Fruit fly (Drosophila melanogaster) whole organism, embryonic: ENCODE results near the gene Dnaaf4.

Experiments
- Aef1 ChIP-seq: fragments of 200-800 bp; sonication (Bioruptor generic); IDR thresholded peaks from 3 replicates; pipeline ENCODE4 v1.3.6; 2022; ENCODE audit warnings: missing biosample characterization, missing genetic modification characterization
- BEAF-32 ChIP-seq: fragments of 200-800 bp; sonication (Bioruptor generic); optimal IDR thresholded peaks from 3 replicates; lab custom pipeline; 2017; ENCODE audit warnings: missing biosample characterization, missing genetic modification characterization, mild to moderate bottlenecking, moderate library complexity, missing genetic modification reagents
- CG1024 ChIP-seq: fragments of 200-800 bp; sonication (Bioruptor generic); IDR thresholded peaks from 2 replicates; pipeline ENCODE4 v1.3.6; 2022; ENCODE audit warnings: missing biosample characterization, missing genetic modification characterization
- CG10267 ChIP-seq: fragments of 200-800 bp; sonication (Bioruptor generic); optimal IDR thresholded peaks from 2 replicates; lab custom pipeline; 2018; ENCODE audit warnings: missing biosample characterization, mild to moderate bottlenecking, missing genetic modification characterization, moderate library complexity
- CG10366 ChIP-seq: fragments of 200-800 bp; sonication (Bioruptor generic); IDR thresholded peaks from 2 replicates; pipeline ENCODE4 v1.3.6; 2022; ENCODE audit warnings: missing biosample characterization, missing genetic modification characterization
- CG10979 ChIP-seq: fragments of 200-800 bp; sonication (Bioruptor generic); optimal IDR thresholded peaks from 2 replicates; lab custom pipeline; 2018; ENCODE audit warnings: missing biosample characterization, mild to moderate bottlenecking, missing genetic modification characterization, moderate library complexity
- CG11456 ChIP-seq: fragments of 200-800 bp; sonication (Bioruptor generic); IDR thresholded peaks from 3 replicates; pipeline ENCODE4 v1.3.6; 2022; ENCODE audit warnings: missing biosample characterization, missing genetic modification characterization
- CG11560 ChIP-seq: fragments of 200-800 bp; sonication (Bioruptor generic); IDR thresholded peaks from 3 replicates; pipeline ENCODE4 v1.3.6; 2022; ENCODE audit warnings: missing biosample characterization, missing genetic modification characterization
- CG14441 ChIP-seq: fragments of 200-800 bp; sonication (Bioruptor generic); IDR thresholded peaks from 2 replicates; pipeline ENCODE4 v1.3.6; 2022; ENCODE audit warnings: missing biosample characterization, missing genetic modification characterization
- CG15073 ChIP-seq: fragments of 200-800 bp; sonication (Bioruptor generic); optimal IDR thresholded peaks from 2 replicates; lab custom pipeline; 2016; ENCODE audit warnings: missing biosample characterization, missing genetic modification characterization
- CG1602 ChIP-seq: fragments of 200-800 bp; sonication (Bioruptor generic); optimal IDR thresholded peaks from 3 replicates; lab custom pipeline; 2016; ENCODE audit warnings: missing biosample characterization, missing genetic modification characterization
- CG18764 ChIP-seq: fragments of 200-800 bp; sonication (Bioruptor generic); optimal IDR thresholded peaks from 3 replicates; lab custom pipeline; 2016; ENCODE audit warnings: missing biosample characterization, missing genetic modification characterization
- CG2129 ChIP-seq: fragments of 200-800 bp; sonication (Bioruptor generic); IDR thresholded peaks from 2 replicates; pipeline ENCODE4 v1.3.6; 2022; ENCODE audit warnings: missing biosample characterization, missing genetic modification characterization; ENCODE audit not compliant: partially characterized antibody
- CG31365 ChIP-seq: fragments of 200-800 bp; sonication (Bioruptor generic); optimal IDR thresholded peaks from 2 replicates; lab custom pipeline; 2018; ENCODE audit warnings: missing biosample characterization, mild to moderate bottlenecking, missing genetic modification characterization
- CG3163 ChIP-seq: fragments of 200-800 bp; sonication (Bioruptor generic); optimal IDR thresholded peaks from 3 replicates; lab custom pipeline; 2016; ENCODE audit warnings: missing biosample characterization, missing genetic modification characterization
- CG4424 ChIP-seq: fragments of 200-800 bp; sonication (Bioruptor generic); optimal IDR thresholded peaks from 3 replicates; lab custom pipeline; 2016; ENCODE audit warnings: missing biosample characterization, missing genetic modification characterization
- CG4617 ChIP-seq: fragments of 200-800 bp; sonication (Bioruptor generic); optimal IDR thresholded peaks from 3 replicates; lab custom pipeline; 2016; ENCODE audit warnings: missing biosample characterization, missing genetic modification characterization, borderline replicate concordance
- CG5180 ChIP-seq: fragments of 200-800 bp; sonication (Bioruptor generic); optimal IDR thresholded peaks from 3 replicates; lab custom pipeline; 2017; ENCODE audit warnings: missing biosample characterization, missing genetic modification characterization, mild to moderate bottlenecking, moderate library complexity, missing genetic modification reagents
- CG5953 ChIP-seq: fragments of 200-800 bp; sonication (Bioruptor generic); IDR thresholded peaks from 2 replicates; pipeline ENCODE4 v1.3.6; 2022; ENCODE audit warnings: missing biosample characterization, missing genetic modification characterization
- CG6689 ChIP-seq: fragments of 200-800 bp; sonication (Bioruptor generic); IDR thresholded peaks from 2 replicates; pipeline ENCODE4 v1.3.6; 2022; ENCODE audit warnings: missing biosample characterization, missing genetic modification characterization
- CG8290 ChIP-seq, 3 experiments: fragments of 200-800 bp; sonication (Bioruptor generic); optimal IDR thresholded peaks; 2 replicates each; lab custom pipeline; 2016 to 2019; ENCODE audit warnings: missing biosample characterization in 3 of 3, missing genetic modification characterization in 3 of 3, mild to moderate bottlenecking in 2 of 3, moderate library complexity in 1 of 3
- CoRest ChIP-seq: fragments of 200-800 bp; sonication (Bioruptor generic); optimal IDR thresholded peaks from 3 replicates; lab custom pipeline; 2018; ENCODE audit warnings: missing biosample characterization, mild to moderate bottlenecking, missing genetic modification characterization, moderate library complexity
- Dll ChIP-seq: fragments of 200-800 bp; sonication (Bioruptor generic); IDR thresholded peaks from 4 replicates; pipeline ENCODE4 v1.3.6; 2022; ENCODE audit warnings: missing biosample characterization, missing genetic modification characterization; ENCODE audit not compliant: partially characterized antibody
- Doc3 ChIP-seq: fragments of 200-800 bp; sonication (Bioruptor generic); IDR thresholded peaks from 3 replicates; pipeline ENCODE4 v1.3.6; 2022; ENCODE audit warnings: missing biosample characterization, missing genetic modification characterization; ENCODE audit not compliant: partially characterized antibody
- Dref ChIP-seq: fragments of 200-800 bp; sonication (Bioruptor generic); IDR thresholded peaks from 2 replicates; pipeline ENCODE4 v1.3.6; 2022; ENCODE audit warnings: missing biosample characterization, missing genetic modification characterization
- Mad ChIP-seq: fragments of 200-800 bp; sonication (Bioruptor generic); optimal IDR thresholded peaks from 2 replicates; lab custom pipeline; 2016; ENCODE audit warnings: missing biosample characterization, missing genetic modification characterization
- Max ChIP-seq: fragments of 200-800 bp; sonication (Bioruptor generic); optimal IDR thresholded peaks from 2 replicates; lab custom pipeline; 2016; ENCODE audit warnings: missing biosample characterization, mild to moderate bottlenecking, missing genetic modification characterization
- Med ChIP-seq: fragments of 200-800 bp; sonication (Bioruptor generic); peaks from one replicate; lab custom pipeline; 2016; ENCODE audit warnings: missing biosample characterization, missing genetic modification characterization, mild to moderate bottlenecking, inconsistent platforms, moderate library complexity
- Pdp1 ChIP-seq, 2 experiments: fragments of 200-800 bp; sonication (Bioruptor generic); optimal IDR thresholded peaks; 3 replicates each; lab custom pipeline; 2016; ENCODE audit warnings: missing biosample characterization in 2 of 2, missing genetic modification characterization in 2 of 2, mild to moderate bottlenecking in 1 of 2, moderate library complexity in 1 of 2
- Rx ChIP-seq: fragments of 200-800 bp; sonication (Bioruptor generic); IDR thresholded peaks from 2 replicates; pipeline ENCODE4 v1.3.6; 2022; ENCODE audit warnings: missing biosample characterization, missing genetic modification characterization
- Sry-β ChIP-seq: fragments of 200-800 bp; sonication (Bioruptor generic); optimal IDR thresholded peaks from 2 replicates; lab custom pipeline; 2018; ENCODE audit warnings: missing biosample characterization, mild to moderate bottlenecking, missing genetic modification characterization, moderate library complexity
- Sry-δ ChIP-seq: fragments of 200-800 bp; sonication (Bioruptor generic); optimal IDR thresholded peaks from 2 replicates; lab custom pipeline; 2016; ENCODE audit warnings: missing biosample characterization, missing genetic modification characterization
- Ssrp ChIP-seq: fragments of 200-800 bp; sonication (Bioruptor generic); optimal IDR thresholded peaks from 2 replicates; lab custom pipeline; 2018; ENCODE audit warnings: missing biosample characterization, mild to moderate bottlenecking, missing genetic modification characterization, moderate library complexity
- Stat92E ChIP-seq, 3 experiments: fragments of >200 bp in 2 of 3; fragments of 200-800 bp in 1 of 3; sonication (Bioruptor generic) in 1 of 3; optimal IDR thresholded peaks; 2 replicates each; lab custom pipeline; 2017 to 2019; ENCODE audit warnings: missing biosample characterization in 3 of 3, missing genetic modification characterization in 3 of 3, mild to moderate bottlenecking in 1 of 3, moderate library complexity in 1 of 3
- crp ChIP-seq, 2 experiments: fragments of 200-800 bp; sonication (Bioruptor generic); optimal IDR thresholded peaks; 2 replicates in 1 of 2; 3 replicates in 1 of 2; lab custom pipeline; 2017; ENCODE audit warnings: missing biosample characterization in 2 of 2, missing genetic modification characterization in 2 of 2, mild to moderate bottlenecking in 1 of 2, moderate library complexity in 1 of 2
- danr ChIP-seq: fragments of 200-800 bp; sonication (Bioruptor generic); IDR thresholded peaks from 2 replicates; pipeline ENCODE4 v1.3.6; 2022; ENCODE audit warnings: missing biosample characterization, missing genetic modification characterization
- fd96Cb ChIP-seq: fragments of 200-800 bp; sonication (Bioruptor generic); optimal IDR thresholded peaks from 2 replicates; lab custom pipeline; 2018; ENCODE audit warnings: missing biosample characterization, mild to moderate bottlenecking, missing genetic modification characterization, moderate library complexity
- hb ChIP-seq: fragments of 200-800 bp; sonication (Bioruptor generic); IDR thresholded peaks from 3 replicates; pipeline ENCODE4 v1.3.6; 2022; ENCODE audit warnings: missing biosample characterization, missing genetic modification characterization; ENCODE audit not compliant: partially characterized antibody
- ind ChIP-seq: fragments of 200-800 bp; sonication (Bioruptor generic); optimal IDR thresholded peaks from 3 replicates; lab custom pipeline; 2016; ENCODE audit warnings: missing biosample characterization, missing genetic modification characterization
- kay ChIP-seq: fragments of 200-800 bp; sonication (Bioruptor generic); optimal IDR thresholded peaks from 2 replicates; lab custom pipeline; 2016; ENCODE audit warnings: missing biosample characterization, missing genetic modification characterization
- kni ChIP-seq: fragments of 200-800 bp; sonication (Bioruptor generic); optimal IDR thresholded peaks from 3 replicates; lab custom pipeline; 2017; ENCODE audit warnings: mild to moderate bottlenecking, missing biosample characterization, missing genetic modification reagents, missing genetic modification characterization
- lmd ChIP-seq: fragments of 200-800 bp; sonication (Bioruptor generic); IDR thresholded peaks from 2 replicates; pipeline ENCODE4 v1.3.6; 2022; ENCODE audit warnings: missing biosample characterization, missing genetic modification characterization
- luna ChIP-seq: fragments of 200-800 bp; sonication (Bioruptor generic); optimal IDR thresholded peaks from 2 replicates; lab custom pipeline; 2016; ENCODE audit warnings: missing biosample characterization, missing genetic modification characterization
- nmo ChIP-seq: fragments of 200-800 bp; sonication (Bioruptor generic); optimal IDR thresholded peaks from 2 replicates; lab custom pipeline; 2018; ENCODE audit warnings: missing biosample characterization, mild to moderate bottlenecking, missing genetic modification characterization, moderate library complexity
- pfk ChIP-seq: fragments of 200-800 bp; sonication (Bioruptor generic); optimal IDR thresholded peaks from 2 replicates; lab custom pipeline; 2018; ENCODE audit warnings: missing biosample characterization, mild to moderate bottlenecking, missing genetic modification characterization, moderate library complexity
- phol ChIP-seq: fragments of 200-800 bp; sonication (Bioruptor generic); optimal IDR thresholded peaks from 3 replicates; lab custom pipeline; 2018; ENCODE audit warnings: missing biosample characterization, mild to moderate bottlenecking, missing genetic modification characterization, moderate library complexity
- sens ChIP-seq: fragments of 200-800 bp; sonication (Bioruptor generic); peaks from one replicate; lab custom pipeline; 2016; ENCODE audit warnings: missing biosample characterization, missing genetic modification characterization
- toy ChIP-seq: fragments of 200-800 bp; sonication (Bioruptor generic); IDR thresholded peaks from 2 replicates; pipeline ENCODE4 v1.3.6; 2022; ENCODE audit warnings: missing biosample characterization, missing genetic modification characterization
- tx ChIP-seq: fragments of 200-800 bp; sonication (Bioruptor generic); optimal IDR thresholded peaks from 2 replicates; lab custom pipeline; 2016; ENCODE audit warnings: missing biosample characterization, missing genetic modification characterization

Gene Dnaaf4

DNA sequence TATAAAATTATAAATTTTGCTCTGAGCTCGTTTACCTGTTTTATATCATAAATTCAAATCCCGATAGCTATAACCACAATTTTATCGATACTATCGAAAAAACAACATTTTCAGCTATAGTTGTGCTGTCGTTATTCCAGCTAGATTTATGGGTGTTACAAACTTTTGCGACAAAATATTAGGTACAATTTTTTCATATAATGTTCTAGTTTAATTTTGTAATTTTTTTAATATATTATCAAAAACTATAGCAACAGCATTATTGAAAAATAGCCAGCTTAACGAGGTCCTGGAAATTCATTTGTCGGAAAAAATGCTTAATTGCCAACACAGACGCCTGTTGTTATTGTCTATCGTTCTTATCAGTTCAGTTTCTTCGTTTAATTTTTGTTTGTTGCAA lies 30.4 kb downstream of the Dnaaf4 start, which contains the start of gene Wdr59 (continued):
- TF ChIP-seq fd96Cb (tag; lab: Kevin White, UChicago) (peak; percentile 14), CG1602 (GFP tag; lab: Kevin White, UChicago) (peak; percentile 29), Sry-β (GFP tag; lab: Kevin White, UChicago) (peak; percentile 99), Max (GFP tag; lab: Kevin White, UChicago) (peak; percentile 64), Sry-δ (GFP tag; lab: Kevin White, UChicago) (peak; percentile 50), CG1024 (GFP tag; lab: Robert Waterston, UW) (no peak), CG3163 (GFP tag; lab: Kevin White, UChicago) (no peak), CG11560 (no peak), kay (GFP tag; lab: Kevin White, UChicago) (no peak), toy (GFP tag; lab: Robert Waterston, UW) (no peak), CG4424 (GFP tag; lab: Kevin White, UChicago) (peak; percentile 43), CG2129 (GFP tag; lab: Robert Waterston, UW) (peak; percentile 60; the same call in 1 of the 2 replicates), Mad (peak; percentile 22), luna (no peak), CG10979 (peak; percentile 32), CG8290 (GFP tag; optimal IDR thresholded peaks at IDR 0.05; lab: Kevin White, UChicago) (peak; percentile 28), CG8290 (tag; optimal IDR thresholded peaks at IDR 0.05; lab: Kevin White, UChicago) (no peak), CG11456 (no peak), CG5953 (GFP tag; lab: Robert Waterston, UW) (no peak), ind (GFP tag; lab: Kevin White, UChicago) (peak; percentile 52), danr (GFP tag; lab: Robert Waterston, UW) (no peak), Med (GFP tag; lab: Kevin White, UChicago) (peak; percentile 33), phol (peak; percentile 68), sens (peak; percentile 80), BEAF-32 (peak; percentile 83), Doc3 (GFP tag; lab: Robert Waterston, UW) (peak; percentile 76), Ssrp (tag; lab: Kevin White, UChicago) (peak; percentile 42), CG10267 (peak; percentile 69), crp (GFP tag; optimal IDR thresholded peaks at IDR 0.05; lab: Kevin White, UChicago) (peak in 1 of 2 experiments; percentile 25), CG15073 (GFP tag; lab: Kevin White, UChicago) (no peak), CG4617 (GFP tag; lab: Kevin White, UChicago) (peak; percentile 35), Dref (GFP tag; lab: Robert Waterston, UW) (peak; percentile 72), tx (GFP tag; lab: Kevin White, UChicago) (no peak), Stat92E (GFP tag; optimal IDR thresholded peaks at IDR 0.05; lab: Kevin White, UChicago) (no peak), hb (GFP tag; lab: Robert Waterston, UW) (no peak), CG14441 (GFP tag; lab: Robert Waterston, UW) (0 out of 2 replicates have a peak, but pooled peaks have one; percentile 13), CG10366 (peak; percentile 35; the same call in 1 of the 2 replicates), CG6689 (no peak), Dll (GFP tag; lab: Robert Waterston, UW) (peak; percentile 89; the same call in 3 of the 4 replicates), lmd (peak; percentile 16; the same call in 1 of the 2 replicates), nmo (peak; percentile 71), CG31365 (tag; lab: Kevin White, UChicago) (no peak), CG5180 (no peak), kni (GFP tag; lab: Kevin White, UChicago) (no peak), Aef1 (GFP tag; lab: Robert Waterston, UW) (0 out of 3 replicates have a peak, but pooled peaks have one; percentile 19), CG18764 (GFP tag; lab: Kevin White, UChicago) (peak; percentile 19), CoRest (tag; lab: Kevin White, UChicago) (peak; percentile 67), Rx (no peak), pfk (GFP tag; lab: Kevin White, UChicago) (no peak), Pdp1 (GFP tag; optimal IDR thresholded peaks at IDR 0.05; lab: Kevin White, UChicago) (no peak)
